Worm (Caenorhabditis elegans): ENCODE measurements around the gene C15H7.4.

- TF ChIP-seq lsy-2 (tag; optimal IDR thresholded peaks at IDR 0.05) = peak in 1 of 2 experiments; percentile 11
- TF ChIP-seq ama-1 (optimal IDR thresholded peaks at IDR 0.05) = no peak
- peak; percentile 74 for TF ChIP-seq aha-1 (tag)
- no peak for TF ChIP-seq nhr-6 (tag; optimal IDR thresholded peaks at IDR 0.05)
- TF ChIP-seq mdl-1 (tag; optimal IDR thresholded peaks at IDR 0.05) = no peak
- TF ChIP-seq unc-62 (GFP tag; optimal IDR thresholded peaks at IDR 0.05 in 1 of 2) = peak in 1 of 2 experiments; percentile 94
- no peak for TF ChIP-seq unc-62 (tag; optimal IDR thresholded peaks at IDR 0.05)
- TF ChIP-seq nhr-41 (GFP tag; IDR thresholded peaks at IDR 0.05) = no peak
These were observed 48.3 kb upstream of the C15H7.4 start for ce11 chrIII:9703747-9704605.

All from whole organism, L4 larva.